Fruit fly (Drosophila melanogaster): ENCODE results near the gene Ugt307A1.
A peak's percentile ranks its signal among the peaks of the same experiment; 100 is the strongest.

Gene Ugt307A1

dm6 chr2L:7023614-7024259, 44.0 kb upstream of the Ugt307A1 start, which contains the start of gene Gart (continued):
- TF ChIP-seq CG3032 (tag; optimal IDR thresholded peaks at IDR 0.05) (no peak), svp (GFP tag) (peak; percentile 100), CG3919 (GFP tag; optimal IDR thresholded peaks at IDR 0.05) (peak; percentile 77), net (GFP tag; optimal IDR thresholded peaks at IDR 0.05) (peak; percentile 77), CG11294 (GFP tag; IDR thresholded peaks at IDR 0.05) (no peak), Lpt (GFP tag; optimal IDR thresholded peaks at IDR 0.05) (peak; percentile 44), CG8119 (GFP tag; IDR thresholded peaks at IDR 0.05) (peak; percentile 71), achi (GFP tag; optimal IDR thresholded peaks at IDR 0.05) (peak; percentile 59), CG10669 (GFP tag; optimal IDR thresholded peaks at IDR 0.05) (no peak), CG11762 (GFP tag; optimal IDR thresholded peaks at IDR 0.05; ENCODE audit: insufficient read depth) (no peak), spab (GFP tag; optimal IDR thresholded peaks at IDR 0.05) (no peak), CG7368 (GFP tag; optimal IDR thresholded peaks at IDR 0.05) (peak; percentile 13), Sox15 (GFP tag; optimal IDR thresholded peaks at IDR 0.05) (peak; percentile 59), eg (GFP tag; IDR thresholded peaks at IDR 0.05) (no peak; the same call in 2 of the 3 replicates), CG11902 (GFP tag; optimal IDR thresholded peaks at IDR 0.05) (peak; percentile 59), dac (GFP tag; optimal IDR thresholded peaks at IDR 0.05) (peak; percentile 24), CG9139 (GFP tag; optimal IDR thresholded peaks at IDR 0.05) (no peak), lz (GFP tag; optimal IDR thresholded peaks at IDR 0.05) (peak; percentile 91), CG8319 (GFP tag; optimal IDR thresholded peaks at IDR 0.05) (no peak), Smox (GFP tag; optimal IDR thresholded peaks at IDR 0.05) (peak; percentile 87), Eip75B (GFP tag; optimal IDR thresholded peaks at IDR 0.05) (peak; percentile 75), Gug (GFP tag; IDR thresholded peaks at IDR 0.05) (peak; percentile 30; the same call in 1 of the 2 replicates), Eip93F (GFP tag; optimal IDR thresholded peaks at IDR 0.05) (peak; percentile 77), CG32006 (GFP tag; optimal IDR thresholded peaks at IDR 0.05) (peak; percentile 74), Hr39 (GFP tag; optimal IDR thresholded peaks at IDR 0.05) (peak; percentile 89), Ets21C (GFP tag; optimal IDR thresholded peaks at IDR 0.05) (peak; percentile 82), CG4318 (GFP tag; optimal IDR thresholded peaks at IDR 0.05) (no peak), fd59A (GFP tag; optimal IDR thresholded peaks at IDR 0.05) (peak; percentile 30)

- TF ChIP-seq Sox15 (GFP tag; optimal IDR thresholded peaks at IDR 0.05) (no peak), CG8632 (GFP tag; optimal IDR thresholded peaks at IDR 0.05) (no peak), CG3919 (GFP tag; optimal IDR thresholded peaks at IDR 0.05) (no peak), ss (GFP tag; optimal IDR thresholded peaks at IDR 0.05) (no peak), CG3032 (tag; optimal IDR thresholded peaks at IDR 0.05) (no peak), Lpt (GFP tag; optimal IDR thresholded peaks at IDR 0.05) (no peak), achi (GFP tag; optimal IDR thresholded peaks at IDR 0.05) (no peak), CG11902 (GFP tag; optimal IDR thresholded peaks at IDR 0.05) (no peak), OdsH (GFP tag; optimal IDR thresholded peaks at IDR 0.05) (no peak), CG16779 (tag; optimal IDR thresholded peaks at IDR 0.05) (no peak)
Measured at dm6 chr2L:7025247-7025646, 42.5 kb upstream of the Ugt307A1 start.

- TF ChIP-seq CG6792 (GFP tag; optimal IDR thresholded peaks at IDR 0.05) (no peak), pdm3 (GFP tag; optimal IDR thresholded peaks at IDR 0.05) (no peak), Smox (GFP tag; optimal IDR thresholded peaks at IDR 0.05) (no peak), CG3032 (tag; optimal IDR thresholded peaks at IDR 0.05) (no peak)
Measured at dm6 chr2L:7026308-7026707, 41.5 kb upstream of the Ugt307A1 start.

Data from whole organism, prepupa.